Worm (Caenorhabditis elegans): Measurements from ENCODE around the gene F59A7.12.

Gene F59A7.12

ce11 chrV:2029877-2030276, at the start of gene F59A7.12:
TSS of gene F59A7.12 (plus strand) at chrV:2030177.
- TF ChIP-seq ztf-4 (tag; optimal IDR thresholded peaks at IDR 0.05), result no peak

ce11 chrV:1986954-1987353, 43.0 kb upstream of the F59A7.12 start, which contains the start of gene T08B1.1:
TSS of gene T08B1.1 (minus strand) at chrV:1987045.
- TF ChIP-seq aly-2 (tag; optimal IDR thresholded peaks at IDR 0.05), result no peak
- no peak for TF ChIP-seq sem-4 (tag; optimal IDR thresholded peaks at IDR 0.05)
- no peak for TF ChIP-seq unc-39 (tag; optimal IDR thresholded peaks at IDR 0.05)
- TF ChIP-seq fos-1 (tag; optimal IDR thresholded peaks at IDR 0.05), result peak; percentile 55
- no peak for TF ChIP-seq mdl-1 (tag; optimal IDR thresholded peaks at IDR 0.05)
- TF ChIP-seq peb-1 (tag; optimal IDR thresholded peaks at IDR 0.05), result no peak
- no peak for TF ChIP-seq ceh-16 (tag; optimal IDR thresholded peaks at IDR 0.05)
- no peak for TF ChIP-seq skn-1 (tag; optimal IDR thresholded peaks at IDR 0.05)
- peak; percentile 27 for TF ChIP-seq crh-2 (tag; optimal IDR thresholded peaks at IDR 0.05)
- TF ChIP-seq nhr-25 (tag; optimal IDR thresholded peaks at IDR 0.05), result no peak
- no peak for TF ChIP-seq alr-1 (tag; optimal IDR thresholded peaks at IDR 0.05)
- no peak for TF ChIP-seq C34F6.9 (tag; optimal IDR thresholded peaks at IDR 0.05)
- TF ChIP-seq nhr-10 (tag; optimal IDR thresholded peaks at IDR 0.05), result no peak
- TF ChIP-seq sma-3 (GFP tag; optimal IDR thresholded peaks at IDR 0.05), result no peak

- TF ChIP-seq nhr-10 (tag; optimal IDR thresholded peaks at IDR 0.05), result no peak
- no peak for TF ChIP-seq nhr-11 (tag; optimal IDR thresholded peaks at IDR 0.05)
- TF ChIP-seq fos-1 (tag; optimal IDR thresholded peaks at IDR 0.05), result peak; percentile 58
- no peak for TF ChIP-seq ama-1 (optimal IDR thresholded peaks at IDR 0.05)
- TF ChIP-seq peb-1 (tag; optimal IDR thresholded peaks at IDR 0.05), result no peak
- TF ChIP-seq crh-2 (tag; optimal IDR thresholded peaks at IDR 0.05), result peak; percentile 49
- TF ChIP-seq skn-1 (tag; optimal IDR thresholded peaks at IDR 0.05), result peak; percentile 6
- no peak for TF ChIP-seq ztf-4 (tag; optimal IDR thresholded peaks at IDR 0.05)
Observed at ce11 chrV:1989220-1989619, 40.8 kb upstream of the F59A7.12 start.

ce11 chrV:1991381-1991780, 38.6 kb upstream of the F59A7.12 start:
- TF ChIP-seq ztf-1 (GFP tag; conservative IDR thresholded peaks at IDR 0.05) (no peak), nhr-6 (tag; optimal IDR thresholded peaks at IDR 0.05) (no peak), lin-11 (tag; optimal IDR thresholded peaks at IDR 0.05) (no peak), sma-9 (GFP tag; optimal IDR thresholded peaks at IDR 0.05) (no peak), sma-9 (tag; optimal IDR thresholded peaks at IDR 0.05) (no peak), C34F6.9 (tag; optimal IDR thresholded peaks at IDR 0.05) (no peak), nhr-23 (tag; optimal IDR thresholded peaks at IDR 0.05) (no peak), elt-1 (tag; optimal IDR thresholded peaks at IDR 0.05) (no peak), R02D3.7 (tag; optimal IDR thresholded peaks at IDR 0.05) (no peak), nhr-25 (tag; optimal IDR thresholded peaks at IDR 0.05) (no peak), unc-62 (GFP tag; optimal IDR thresholded peaks at IDR 0.05) (no peak), gmeb-1 (tag; optimal IDR thresholded peaks at IDR 0.05) (no peak), Y55F3AM.14 (GFP tag; optimal IDR thresholded peaks at IDR 0.05) (no peak), fos-1 (tag; optimal IDR thresholded peaks at IDR 0.05) (no peak)

- TF ChIP-seq ZK546.5 (tag; optimal IDR thresholded peaks at IDR 0.05) (no peak), ztf-11 (tag; optimal IDR thresholded peaks at IDR 0.05) (no peak), ztf-1 (GFP tag; conservative IDR thresholded peaks at IDR 0.05) (no peak), unc-39 (tag; optimal IDR thresholded peaks at IDR 0.05) (no peak), mab-5 (tag; optimal IDR thresholded peaks at IDR 0.05) (no peak), peb-1 (tag; optimal IDR thresholded peaks at IDR 0.05) (no peak), nhr-6 (tag; optimal IDR thresholded peaks at IDR 0.05) (no peak), skn-1 (tag; optimal IDR thresholded peaks at IDR 0.05) (no peak), snpc-4 (tag; optimal IDR thresholded peaks at IDR 0.05) (no peak), nhr-21 (tag; optimal IDR thresholded peaks at IDR 0.05) (no peak), ztf-4 (tag; optimal IDR thresholded peaks at IDR 0.05) (no peak)
Observed at ce11 chrV:1992515-1992968, 37.4 kb upstream of the F59A7.12 start, which contains the start of gene tnt-4. TSS of gene tnt-4 (minus strand) at chrV:1992918.

- no peak for TF ChIP-seq ztf-1 (GFP tag; conservative IDR thresholded peaks at IDR 0.05)
- peak; percentile 6 for TF ChIP-seq sma-9 (GFP tag; optimal IDR thresholded peaks at IDR 0.05)
- TF ChIP-seq sma-9 (tag; optimal IDR thresholded peaks at IDR 0.05), result no peak
Observed at ce11 chrV:1998358-1998757, 31.6 kb upstream of the F59A7.12 start.
